Worm (Caenorhabditis elegans) whole organism, L1 larva: Measurements from ENCODE around the gene dpf-2.

ENCODE experiments used
- C04F5.9 ChIP-seq: sonication (generic microtip); optimal IDR thresholded peaks from 2 replicates; lab custom pipeline; 2016; ENCODE audit warnings: missing genetic modification characterization, missing compliant biosample characterization
- C34B4.2 ChIP-seq: sonication (generic microtip); optimal IDR thresholded peaks from 2 replicates; lab custom pipeline; 2017; ENCODE audit warnings: mild to moderate bottlenecking, missing genetic modification characterization, missing compliant biosample characterization
- Y116A8C.19 ChIP-seq: sonication (generic microtip); optimal IDR thresholded peaks from 2 replicates; lab custom pipeline; 2016; ENCODE audit warnings: missing compliant biosample characterization, missing genetic modification characterization, borderline replicate concordance
- aha-1 ChIP-seq: fragments of 150-350 bp; optimal IDR thresholded peaks from 2 replicates; lab custom pipeline; 2014; ENCODE audit warnings: missing biosample characterization, missing genetic modification characterization
- alr-1 ChIP-seq: fragments of 200-800 bp; sonication (Bioruptor generic); optimal IDR thresholded peaks from 2 replicates; lab custom pipeline; 2018; ENCODE audit warnings: borderline replicate concordance, mild to moderate bottlenecking, missing genetic modification characterization, missing compliant biosample characterization
- aly-2 ChIP-seq: fragments of 150-350 bp; optimal IDR thresholded peaks from 2 replicates; lab custom pipeline; 2014; ENCODE audit warnings: missing biosample characterization, missing genetic modification characterization
- ama-1 ChIP-seq: fragments of 150-350 bp; optimal IDR thresholded peaks from 2 replicates; lab custom pipeline; 2014
- ceh-63 ChIP-seq: fragments of 200-800 bp; sonication (Bioruptor generic); optimal IDR thresholded peaks from 2 replicates; lab custom pipeline; 2018; ENCODE audit warnings: mild to moderate bottlenecking, missing genetic modification characterization, missing compliant biosample characterization
- ceh-8 ChIP-seq: fragments of 200-800 bp; sonication (Bioruptor generic); optimal IDR thresholded peaks from 2 replicates; lab custom pipeline; 2018; ENCODE audit warnings: mild to moderate bottlenecking, missing genetic modification characterization, moderate library complexity, missing compliant biosample characterization
- ceh-82 ChIP-seq, 3 experiments: fragments of 150-350 bp in 1 of 3; sonication (generic microtip) in 2 of 3; optimal IDR thresholded peaks; 2 replicates each; lab custom pipeline; 2014 to 2017; ENCODE audit warnings: missing biosample characterization in 3 of 3, missing genetic modification characterization in 3 of 3
- ceh-88 ChIP-seq: fragments of 200-800 bp; sonication (Bioruptor generic); IDR thresholded peaks from 2 replicates; pipeline ENCODE4 v1.3.6; 2022; ENCODE audit warnings: missing genetic modification characterization, missing compliant biosample characterization
- ceh-90 ChIP-seq: sonication (generic microtip); optimal IDR thresholded peaks from 2 replicates; lab custom pipeline; 2016; ENCODE audit warnings: missing genetic modification characterization, missing compliant biosample characterization
- efl-3 ChIP-seq: fragments of 200-800 bp; sonication (Bioruptor generic); optimal IDR thresholded peaks from 2 replicates; lab custom pipeline; 2018; ENCODE audit warnings: mild to moderate bottlenecking, missing genetic modification characterization, missing compliant biosample characterization
- egl-27 ChIP-seq, 2 experiments: fragments of 150-350 bp in 1 of 2; sonication (generic microtip); optimal IDR thresholded peaks; 3 replicates each; lab custom pipeline; 2017 to 2018; ENCODE audit warnings: missing biosample characterization in 2 of 2, missing genetic modification characterization in 2 of 2, missing genetic modification reagents in 2 of 2
- elt-2 ChIP-seq: sonication (generic microtip); optimal IDR thresholded peaks from 2 replicates; lab custom pipeline; 2016; ENCODE audit warnings: missing genetic modification characterization, mild to moderate bottlenecking, inconsistent platforms, missing compliant biosample characterization, missing genetic modification reagents
- ets-5 ChIP-seq: fragments of 200-800 bp; sonication (Bioruptor generic); IDR thresholded peaks from 2 replicates; pipeline ENCODE4 v1.3.6; 2022; ENCODE audit warnings: missing genetic modification characterization, missing compliant biosample characterization
- fkh-10 ChIP-seq: sonication (generic microtip); optimal IDR thresholded peaks from 2 replicates; lab custom pipeline; 2017; ENCODE audit warnings: missing biosample characterization, missing genetic modification reagents, missing genetic modification characterization
- fkh-8 ChIP-seq: sonication (generic microtip); optimal IDR thresholded peaks from 2 replicates; lab custom pipeline; 2016; ENCODE audit warnings: mild to moderate bottlenecking, missing genetic modification characterization, missing compliant biosample characterization
- fos-1 ChIP-seq: fragments of 150-350 bp; optimal IDR thresholded peaks from 2 replicates; lab custom pipeline; 2014; ENCODE audit warnings: missing biosample characterization, missing genetic modification characterization
- grh-1 ChIP-seq: fragments of 200-800 bp; sonication (Bioruptor generic); IDR thresholded peaks from 2 replicates; pipeline ENCODE4 v1.3.6; 2022; ENCODE audit warnings: missing genetic modification reagents, missing genetic modification characterization, missing compliant biosample characterization
- hlh-17 ChIP-seq: fragments of 200-800 bp; sonication (Bioruptor generic); optimal IDR thresholded peaks from 2 replicates; lab custom pipeline; 2018; ENCODE audit warnings: missing genetic modification characterization, mild to moderate bottlenecking, missing compliant biosample characterization, moderate library complexity, borderline replicate concordance
- hlh-4 ChIP-seq: sonication (generic microtip); optimal IDR thresholded peaks from 2 replicates; lab custom pipeline; 2016; ENCODE audit warnings: mild to moderate bottlenecking, missing genetic modification characterization, missing compliant biosample characterization
- hpl-2 ChIP-seq: fragments of 150-350 bp; optimal IDR thresholded peaks from 2 replicates; lab custom pipeline; 2014; ENCODE audit warnings: missing biosample characterization, missing genetic modification reagents, missing genetic modification characterization
- irx-1 ChIP-seq: sonication (generic microtip); optimal IDR thresholded peaks from 2 replicates; lab custom pipeline; 2016; ENCODE audit warnings: missing genetic modification characterization, missing compliant biosample characterization
- jun-1 ChIP-seq: fragments of 150-350 bp; optimal IDR thresholded peaks from 2 replicates; lab custom pipeline; 2014; ENCODE audit warnings: missing biosample characterization, missing genetic modification reagents, missing genetic modification characterization
- lin-13 ChIP-seq: fragments of 150-350 bp; optimal IDR thresholded peaks from 2 replicates; lab custom pipeline; 2014; ENCODE audit warnings: missing biosample characterization, missing genetic modification reagents, missing genetic modification characterization
- lin-35 ChIP-seq, 2 experiments: fragments of 150-350 bp; optimal IDR thresholded peaks; 2 replicates each; lab custom pipeline; 2014; ENCODE audit warnings: missing biosample characterization in 2 of 2, missing genetic modification characterization in 2 of 2, missing genetic modification reagents in 2 of 2
- lir-3 ChIP-seq: sonication (generic microtip); optimal IDR thresholded peaks from 2 replicates; lab custom pipeline; 2016; ENCODE audit warnings: mild to moderate bottlenecking, missing genetic modification characterization, moderate library complexity, missing compliant biosample characterization; ENCODE audit not compliant: poor library complexity
- lsy-2 ChIP-seq, 2 experiments: fragments of 150-350 bp; optimal IDR thresholded peaks; 2 replicates each; lab custom pipeline; 2014; ENCODE audit warnings: missing biosample characterization in 2 of 2, missing genetic modification characterization in 2 of 2
- mdl-1 ChIP-seq, 2 experiments: fragments of 150-350 bp; optimal IDR thresholded peaks; 2 replicates each; lab custom pipeline; 2014 to 2017; ENCODE audit warnings: missing biosample characterization in 2 of 2, missing genetic modification characterization in 2 of 2, inconsistent platforms in 1 of 2
- mef-2 ChIP-seq: fragments of 150-350 bp; optimal IDR thresholded peaks from 2 replicates; lab custom pipeline; 2014; ENCODE audit warnings: missing biosample characterization, missing genetic modification characterization
- mep-1 ChIP-seq: fragments of 150-350 bp; optimal IDR thresholded peaks from 2 replicates; lab custom pipeline; 2014; ENCODE audit warnings: missing biosample characterization, missing genetic modification characterization
- nhr-11 ChIP-seq: fragments of 150-350 bp; optimal IDR thresholded peaks from 2 replicates; lab custom pipeline; 2014; ENCODE audit warnings: missing biosample characterization, missing genetic modification characterization
- nhr-12 ChIP-seq: sonication (generic microtip); optimal IDR thresholded peaks from 2 replicates; lab custom pipeline; 2017; ENCODE audit warnings: missing biosample characterization, missing genetic modification characterization
- nhr-20 ChIP-seq: sonication (generic microtip); optimal IDR thresholded peaks from 2 replicates; lab custom pipeline; 2016; ENCODE audit warnings: mild to moderate bottlenecking, missing genetic modification characterization, missing compliant biosample characterization
- nhr-237 ChIP-seq: fragments of 150-350 bp; optimal IDR thresholded peaks from 2 replicates; lab custom pipeline; 2014; ENCODE audit warnings: missing biosample characterization, missing genetic modification characterization
- nhr-71 ChIP-seq: sonication (generic microtip); optimal IDR thresholded peaks from 2 replicates; lab custom pipeline; 2016; ENCODE audit warnings: mild to moderate bottlenecking, missing genetic modification characterization, moderate library complexity, missing compliant biosample characterization
- nhr-76 ChIP-seq: sonication (generic microtip); optimal IDR thresholded peaks from 2 replicates; lab custom pipeline; 2017; ENCODE audit warnings: missing biosample characterization, missing genetic modification characterization
- nhr-77 ChIP-seq: fragments of 150-350 bp; optimal IDR thresholded peaks from 2 replicates; lab custom pipeline; 2014; ENCODE audit warnings: missing biosample characterization, missing genetic modification characterization
- nhr-84 ChIP-seq: sonication (generic microtip); optimal IDR thresholded peaks from 2 replicates; lab custom pipeline; 2017; ENCODE audit warnings: missing biosample characterization, missing genetic modification characterization
- nhr-85 ChIP-seq: sonication (generic microtip); peaks from one replicate; lab custom pipeline; 2016; ENCODE audit warnings: missing genetic modification characterization, inconsistent platforms, missing compliant biosample characterization
- nhr-90 ChIP-seq: sonication (generic microtip); optimal IDR thresholded peaks from 2 replicates; lab custom pipeline; 2016; ENCODE audit warnings: mild to moderate bottlenecking, missing genetic modification characterization, missing compliant biosample characterization; ENCODE audit not compliant: poor library complexity
- pax-3 ChIP-seq: fragments of 200-800 bp; sonication (Bioruptor generic); optimal IDR thresholded peaks from 2 replicates; lab custom pipeline; 2018; ENCODE audit warnings: mild to moderate bottlenecking, missing genetic modification characterization, moderate library complexity, missing compliant biosample characterization
- pqm-1 ChIP-seq: sonication (generic microtip); optimal IDR thresholded peaks from 3 replicates; lab custom pipeline; 2017; ENCODE audit warnings: missing biosample characterization, missing genetic modification characterization
- rnt-1 ChIP-seq: sonication (generic microtip); optimal IDR thresholded peaks from 2 replicates; lab custom pipeline; 2016; ENCODE audit warnings: mild to moderate bottlenecking, missing genetic modification characterization, moderate library complexity, missing compliant biosample characterization
- snu-23 ChIP-seq: sonication (generic microtip); optimal IDR thresholded peaks from 2 replicates; lab custom pipeline; 2016; ENCODE audit warnings: missing genetic modification characterization, missing compliant biosample characterization
- sptf-1 ChIP-seq: fragments of 150-350 bp; optimal IDR thresholded peaks from 2 replicates; lab custom pipeline; 2014; ENCODE audit warnings: missing biosample characterization, missing genetic modification characterization
- unc-130 ChIP-seq: fragments of 150-350 bp; optimal IDR thresholded peaks from 2 replicates; lab custom pipeline; 2017; ENCODE audit warnings: missing biosample characterization, missing genetic modification characterization, inconsistent platforms
- unc-30 ChIP-seq: sonication (generic microtip); optimal IDR thresholded peaks from 2 replicates; lab custom pipeline; 2017; ENCODE audit warnings: missing biosample characterization, missing genetic modification characterization
- unc-98 ChIP-seq: fragments of 200-800 bp; sonication (Bioruptor generic); IDR thresholded peaks from 2 replicates; pipeline ENCODE4 v1.3.6; 2022; ENCODE audit warnings: missing genetic modification characterization, missing compliant biosample characterization
- vab-15 ChIP-seq: sonication (generic microtip); optimal IDR thresholded peaks from 2 replicates; lab custom pipeline; 2017; ENCODE audit warnings: missing genotype, mild to moderate bottlenecking, missing genetic modification characterization, missing compliant biosample characterization
- ztf-11 ChIP-seq, 2 experiments: sonication (generic microtip); optimal IDR thresholded peaks; 2 replicates each; lab custom pipeline; 2016 to 2017; ENCODE audit warnings: missing genetic modification characterization in 2 of 2, missing biosample characterization in 1 of 2, missing compliant biosample characterization in 1 of 2

dpf-2 gene

DNA sequence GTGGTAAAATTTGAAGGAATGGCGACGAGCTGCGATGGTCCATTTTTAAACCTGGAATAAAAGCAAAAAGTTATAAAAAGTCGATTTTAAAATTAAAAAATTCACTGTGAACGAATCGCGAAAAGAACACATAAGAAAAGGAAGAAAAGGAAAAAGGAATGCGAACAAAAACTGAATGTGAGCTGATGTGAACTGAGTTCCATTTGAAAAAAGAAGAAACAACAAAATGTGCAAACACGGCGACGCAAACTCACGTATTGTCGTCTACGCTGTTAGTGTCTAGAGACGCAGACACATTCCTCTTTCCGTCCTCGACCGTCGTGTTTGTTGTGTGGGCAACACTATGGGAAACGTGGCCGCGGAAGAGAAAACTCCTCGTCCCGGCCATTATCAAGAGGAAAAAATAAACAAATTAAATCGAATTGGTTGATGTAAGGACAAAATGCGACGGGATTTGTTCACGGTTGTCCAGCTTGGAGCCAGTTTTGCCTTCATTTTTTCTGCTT is 22.1 kb downstream of the dpf-2 start, which contains the start of the genes C27C12.1 and C27C12.4 (continued):
- TF ChIP-seq Y116A8C.19 (tag; lab: Kevin White, UChicago) (no peak), unc-30 (no peak), nhr-11 (peak; percentile 47), vab-15 (no peak), aly-2 (tag; lab: Kevin White, UChicago) (peak; percentile 45), ceh-63 (no peak), egl-27 (tag; optimal IDR thresholded peaks at IDR 0.05; lab: Kevin White, UChicago) (no peak), lsy-2 (tag; optimal IDR thresholded peaks at IDR 0.05; lab: Kevin White, UChicago) (peak; percentile 82 to 89), pqm-1 (tag; lab: Kevin White, UChicago) (no peak), unc-130 (tag; lab: Kevin White, UChicago) (peak; percentile 84), fos-1 (tag; lab: Kevin White, UChicago) (peak; percentile 55), sptf-1 (tag; lab: Kevin White, UChicago) (no peak), nhr-237 (no peak), mdl-1 (tag; optimal IDR thresholded peaks at IDR 0.05; lab: Kevin White, UChicago) (peak in 1 of 2 experiments; percentile 90), snu-23 (GFP tag; lab: Kevin White, UChicago) (peak; percentile 94), grh-1 (GFP tag; lab: Robert Waterston, UW) (peak; percentile 67), aha-1 (tag; lab: Kevin White, UChicago) (no peak), nhr-71 (tag; lab: Kevin White, UChicago) (peak; percentile 95), hlh-4 (tag; lab: Kevin White, UChicago) (no peak), ceh-8 (GFP tag; lab: Kevin White, UChicago) (peak; percentile 25), jun-1 (tag; lab: Kevin White, UChicago) (peak; percentile 84), alr-1 (no peak), nhr-84 (tag; lab: Kevin White, UChicago) (no peak), ceh-82 (tag; optimal IDR thresholded peaks at IDR 0.05; lab: Kevin White, UChicago) (peak; percentile 82 to 90 (median 84)), C04F5.9 (tag; lab: Kevin White, UChicago) (peak; percentile 61), fkh-8 (tag; lab: Kevin White, UChicago) (peak; percentile 90), irx-1 (peak; percentile 85), mep-1 (tag; lab: Kevin White, UChicago) (peak; percentile 93), nhr-90 (tag; lab: Kevin White, UChicago) (peak; percentile 90), ets-5 (GFP tag; lab: Robert Waterston, UW) (no peak), mef-2 (tag; lab: Kevin White, UChicago) (peak; percentile 27), C34B4.2 (tag; lab: Kevin White, UChicago) (no peak), nhr-85 (tag; lab: Kevin White, UChicago) (peak; percentile 93), ceh-90 (tag; lab: Kevin White, UChicago) (peak; percentile 80), unc-98 (GFP tag; lab: Robert Waterston, UW) (peak; percentile 55; the same call in 1 of the 2 replicates), lin-13 (GFP tag; lab: Kevin White, UChicago) (peak; percentile 66), hpl-2 (GFP tag; lab: Kevin White, UChicago) (peak; percentile 13), pax-3 (tag; lab: Kevin White, UChicago) (peak; percentile 63), efl-3 (GFP tag; lab: Kevin White, UChicago) (no peak), rnt-1 (tag; lab: Kevin White, UChicago) (peak; percentile 96), ceh-88 (GFP tag; lab: Robert Waterston, UW) (0 out of 2 replicates have a peak, but pooled peaks have one; percentile 47), ama-1 (lab: Kevin White, UChicago) (no peak), nhr-12 (tag; lab: Kevin White, UChicago) (no peak), lin-35 (GFP tag; optimal IDR thresholded peaks at IDR 0.05; lab: Kevin White, UChicago) (peak; percentile 75 to 88), fkh-10 (GFP tag; lab: Kevin White, UChicago) (peak; percentile 90), elt-2 (tag; lab: Kevin White, UChicago) (peak; percentile 78), lir-3 (tag; lab: Kevin White, UChicago) (peak; percentile 93), ztf-11 (tag; optimal IDR thresholded peaks at IDR 0.05; lab: Kevin White, UChicago) (peak in 1 of 2 experiments; percentile 82), hlh-17 (no peak), nhr-76 (no peak), nhr-20 (tag; lab: Kevin White, UChicago) (peak; percentile 93), nhr-77 (tag; lab: Kevin White, UChicago) (peak; percentile 66)
